Worm (Caenorhabditis elegans) whole organism, L4 larva: ENCODE data around the gene irld-2.

Experiments
- F26F4.8 ChIP-seq: fragments of 200-800 bp; sonication (Bioruptor generic); conservative IDR thresholded peaks from 2 replicates; pipeline ENCODE4 v1.3.6; 2022; ENCODE audit warnings: missing genetic modification characterization, missing compliant biosample characterization
- F37D6.2 ChIP-seq: sonication (generic microtip); optimal IDR thresholded peaks from 2 replicates; lab custom pipeline; 2016; ENCODE audit warnings: mild to moderate bottlenecking, missing genetic modification characterization, missing compliant biosample characterization
- F44E2.7 ChIP-seq: fragments of 200-800 bp; sonication (Bioruptor generic); IDR thresholded peaks from 2 replicates; pipeline ENCODE4 v2.1.2; 2022; ENCODE audit warnings: missing genetic modification characterization, missing compliant biosample characterization
- F49E8.2 ChIP-seq: sonication (generic microtip); optimal IDR thresholded peaks from 2 replicates; lab custom pipeline; 2016; ENCODE audit warnings: missing compliant biosample characterization, mild to moderate bottlenecking, missing genetic modification characterization, borderline replicate concordance
- R02D3.7 ChIP-seq: fragments of 150-350 bp; sonication (generic microtip); optimal IDR thresholded peaks from 3 replicates; lab custom pipeline; 2014; ENCODE audit warnings: missing biosample characterization, missing genetic modification characterization
- T26A8.4 ChIP-seq: fragments of 200-800 bp; sonication (Bioruptor generic); IDR thresholded peaks from 2 replicates; pipeline ENCODE4 v1.3.6; 2022; ENCODE audit warnings: missing genetic modification characterization, missing compliant biosample characterization
- ZK337.2 ChIP-seq: fragments of 200-800 bp; sonication (Bioruptor generic); IDR thresholded peaks from 2 replicates; pipeline ENCODE4 v1.3.6; 2022; ENCODE audit warnings: missing genetic modification reagents, missing genetic modification characterization, missing compliant biosample characterization
- aha-1 ChIP-seq: fragments of 150-350 bp; peaks from one replicate; lab custom pipeline; 2014; ENCODE audit warnings: missing biosample characterization, missing genetic modification characterization
- aly-2 ChIP-seq: sonication (generic microtip); optimal IDR thresholded peaks from 2 replicates; lab custom pipeline; 2018; ENCODE audit warnings: missing biosample characterization, missing genetic modification characterization
- ceh-20 ChIP-seq: fragments of 200-800 bp; sonication (Bioruptor generic); IDR thresholded peaks from 2 replicates; pipeline ENCODE4 v1.3.6; 2022; ENCODE audit warnings: missing genetic modification reagents, missing genetic modification characterization, missing compliant biosample characterization
- ceh-28 ChIP-seq: fragments of 150-350 bp; optimal IDR thresholded peaks from 2 replicates; lab custom pipeline; 2014; ENCODE audit warnings: missing biosample characterization, missing genetic modification reagents, missing genetic modification characterization
- ceh-32 ChIP-seq: sonication (generic microtip); optimal IDR thresholded peaks from 2 replicates; lab custom pipeline; 2016; ENCODE audit warnings: mild to moderate bottlenecking, missing genetic modification characterization, missing compliant biosample characterization; ENCODE audit not compliant: poor library complexity
- ceh-44 ChIP-seq: fragments of 200-800 bp; sonication (Bioruptor generic); IDR thresholded peaks from 2 replicates; pipeline ENCODE4 v1.3.6; 2022; ENCODE audit warnings: missing genetic modification reagents, missing genetic modification characterization, missing compliant biosample characterization
- ceh-62 ChIP-seq: sonication (generic microtip); optimal IDR thresholded peaks from 2 replicates; lab custom pipeline; 2017; ENCODE audit warnings: missing biosample characterization, missing genetic modification characterization
- ces-1 ChIP-seq: fragments of 150-350 bp; sonication (generic microtip); optimal IDR thresholded peaks from 4 replicates; lab custom pipeline; 2014; ENCODE audit warnings: missing biosample characterization, missing genetic modification reagents, missing genetic modification characterization
- ctbp-1 ChIP-seq: fragments of 200-800 bp; sonication (Bioruptor generic); IDR thresholded peaks from 2 replicates; pipeline ENCODE4 v1.3.6; 2022; ENCODE audit warnings: missing genetic modification reagents, missing genetic modification characterization, missing compliant biosample characterization
- daf-8 ChIP-seq: fragments of 200-800 bp; sonication (Bioruptor generic); IDR thresholded peaks from 2 replicates; pipeline ENCODE4 v1.3.6; 2022; ENCODE audit warnings: missing genetic modification characterization, missing compliant biosample characterization
- dmd-6 ChIP-seq: fragments of 200-800 bp; sonication (Bioruptor generic); IDR thresholded peaks from 2 replicates; pipeline ENCODE4 v1.3.6; 2022; ENCODE audit warnings: missing genetic modification reagents, missing genetic modification characterization, missing compliant biosample characterization
- dmd-8 ChIP-seq: fragments of 200-800 bp; sonication (Bioruptor generic); IDR thresholded peaks from 2 replicates; pipeline ENCODE4 v1.3.6; 2022; ENCODE audit warnings: missing genetic modification characterization, missing compliant biosample characterization
- dmd-9 ChIP-seq: fragments of 200-800 bp; sonication (Bioruptor generic); IDR thresholded peaks from 2 replicates; pipeline ENCODE4 v1.3.6; 2022; ENCODE audit warnings: missing genetic modification reagents, missing genetic modification characterization, missing compliant biosample characterization
- egl-27 ChIP-seq: sonication (generic microtip); optimal IDR thresholded peaks from 3 replicates; lab custom pipeline; 2017; ENCODE audit warnings: missing biosample characterization, missing genetic modification reagents, missing genetic modification characterization
- fkh-10 ChIP-seq: fragments of 150-350 bp; optimal IDR thresholded peaks from 2 replicates; lab custom pipeline; 2014; ENCODE audit warnings: missing biosample characterization, missing genetic modification reagents, missing genetic modification characterization
- hlh-11 ChIP-seq: fragments of 200-800 bp; sonication (Bioruptor generic); optimal IDR thresholded peaks from 2 replicates; lab custom pipeline; 2018; ENCODE audit warnings: mild to moderate bottlenecking, missing genetic modification characterization, missing compliant biosample characterization
- hlh-30 ChIP-seq: sonication (generic microtip); optimal IDR thresholded peaks from 2 replicates; lab custom pipeline; 2017; ENCODE audit warnings: antibody characterized with exemption, mild to moderate bottlenecking, missing genetic modification characterization, missing compliant biosample characterization; ENCODE audit not compliant: insufficient read depth
- lim-7 ChIP-seq: fragments of 200-800 bp; sonication (Bioruptor generic); IDR thresholded peaks from 2 replicates; pipeline ENCODE4 v1.3.6; 2022; ENCODE audit warnings: missing genetic modification characterization, missing compliant biosample characterization
- lin-13 ChIP-seq: fragments of 150-350 bp; optimal IDR thresholded peaks from 2 replicates; lab custom pipeline; 2014; ENCODE audit warnings: missing biosample characterization, missing genetic modification reagents, missing genetic modification characterization
- lin-38 ChIP-seq: fragments of 200-800 bp; sonication (Bioruptor generic); IDR thresholded peaks from 2 replicates; pipeline ENCODE4 v1.3.6; 2022; ENCODE audit warnings: missing genetic modification reagents, missing genetic modification characterization, missing compliant biosample characterization
- lsy-2 ChIP-seq, 2 experiments: fragments of 150-350 bp in 1 of 2; sonication (generic microtip) in 1 of 2; optimal IDR thresholded peaks; 2 replicates each; lab custom pipeline; 2014 to 2017; ENCODE audit warnings: missing biosample characterization in 2 of 2, missing genetic modification characterization in 2 of 2
- madf-5 ChIP-seq, 2 experiments: fragments of 200-800 bp; sonication (Bioruptor generic); IDR thresholded peaks; 2 replicates each; pipeline ENCODE4 v1.3.6; 2022; ENCODE audit warnings: missing compliant biosample characterization in 2 of 2, missing genetic modification characterization in 2 of 2
- mdt-29 ChIP-seq: fragments of 200-800 bp; sonication (Bioruptor generic); IDR thresholded peaks from 2 replicates; pipeline ENCODE4 v1.3.6; 2022; ENCODE audit warnings: missing genetic modification reagents, missing genetic modification characterization, missing compliant biosample characterization
- mep-1 ChIP-seq: fragments of 150-350 bp; sonication (generic microtip); optimal IDR thresholded peaks from 3 replicates; lab custom pipeline; 2014; ENCODE audit warnings: missing biosample characterization, missing genetic modification characterization
- mes-2 ChIP-seq: sonication (generic microtip); optimal IDR thresholded peaks from 2 replicates; lab custom pipeline; 2016; ENCODE audit warnings: missing genotype, mild to moderate bottlenecking, missing genetic modification characterization, missing compliant biosample characterization; ENCODE audit not compliant: poor library complexity, severe bottlenecking
- mxl-2 ChIP-seq: fragments of 200-800 bp; sonication (Bioruptor generic); conservative IDR thresholded peaks from 2 replicates; pipeline ENCODE4 v1.3.6; 2022; ENCODE audit warnings: missing genetic modification reagents, missing genetic modification characterization, missing compliant biosample characterization
- mxl-3 ChIP-seq: fragments of 200-800 bp; sonication (Bioruptor generic); optimal IDR thresholded peaks from 2 replicates; lab custom pipeline; 2018; ENCODE audit warnings: mild to moderate bottlenecking, missing genetic modification characterization, missing compliant biosample characterization
- nhr-11 ChIP-seq: fragments of 150-350 bp; optimal IDR thresholded peaks from 2 replicates; lab custom pipeline; 2014; ENCODE audit warnings: missing biosample characterization, missing genetic modification characterization
- nhr-41 ChIP-seq: fragments of 200-800 bp; sonication (Bioruptor generic); IDR thresholded peaks from 2 replicates; pipeline ENCODE4 v1.3.6; 2022; ENCODE audit warnings: missing genetic modification reagents, missing genetic modification characterization, missing compliant biosample characterization
- nhr-48 ChIP-seq: sonication (generic microtip); optimal IDR thresholded peaks from 2 replicates; lab custom pipeline; 2016; ENCODE audit warnings: mild to moderate bottlenecking, missing genetic modification characterization, missing compliant biosample characterization
- nhr-76 ChIP-seq: fragments of 150-350 bp; optimal IDR thresholded peaks from 2 replicates; lab custom pipeline; 2014; ENCODE audit warnings: missing biosample characterization, missing genetic modification characterization
- nhr-77 ChIP-seq: fragments of 150-350 bp; optimal IDR thresholded peaks from 2 replicates; lab custom pipeline; 2014; ENCODE audit warnings: missing biosample characterization, missing genetic modification characterization
- pha-4 ChIP-seq, 2 experiments: fragments of 150-350 bp in 1 of 2; fragments of 200-800 bp in 1 of 2; sonication (Bioruptor generic) in 1 of 2; IDR thresholded peaks in 1 of 2; optimal IDR thresholded peaks in 1 of 2; 2 replicates each; pipeline versions ENCODE4 v1.3.6 to Lab custom; 2014 to 2022; ENCODE audit warnings: missing genetic modification characterization in 2 of 2, missing genetic modification reagents in 2 of 2, missing biosample characterization in 1 of 2, missing compliant biosample characterization in 1 of 2
- php-3 ChIP-seq: fragments of 200-800 bp; sonication (Bioruptor generic); IDR thresholded peaks from 2 replicates; pipeline ENCODE4 v1.3.6; 2022; ENCODE audit warnings: missing genetic modification reagents, missing genetic modification characterization, missing compliant biosample characterization
- pqm-1 ChIP-seq: sonication (generic microtip); optimal IDR thresholded peaks from 2 replicates; lab custom pipeline; 2017; ENCODE audit warnings: missing biosample characterization, missing genetic modification characterization
- rbr-2 ChIP-seq: sonication (generic microtip); optimal IDR thresholded peaks from 2 replicates; lab custom pipeline; 2016; ENCODE audit warnings: missing genotype, missing genetic modification characterization, missing compliant biosample characterization
- skn-1 ChIP-seq: fragments of 150-350 bp; optimal IDR thresholded peaks from 2 replicates; lab custom pipeline; 2014; ENCODE audit warnings: missing biosample characterization, missing genetic modification characterization
- tag-97 ChIP-seq: fragments of 200-800 bp; sonication (Bioruptor generic); IDR thresholded peaks from 2 replicates; pipeline ENCODE4 v1.3.6; 2022; ENCODE audit warnings: missing genetic modification characterization, missing compliant biosample characterization
- unc-39 ChIP-seq: sonication (generic microtip); optimal IDR thresholded peaks from 2 replicates; lab custom pipeline; 2017; ENCODE audit warnings: missing biosample characterization, missing genetic modification characterization
- unc-62 ChIP-seq, 3 experiments: fragments of 150-350 bp in 1 of 3; sonication (generic microtip); optimal IDR thresholded peaks in 2 of 3; peaks in 1 of 3; 1 replicate in 1 of 3; 2 replicates in 2 of 3; lab custom pipeline; 2014 to 2017; ENCODE audit warnings: missing biosample characterization in 3 of 3, missing genetic modification characterization in 3 of 3, missing genetic modification reagents in 3 of 3, missing genotype in 1 of 3
- zfp-2 ChIP-seq: sonication (generic microtip); optimal IDR thresholded peaks from 2 replicates; lab custom pipeline; 2016; ENCODE audit warnings: mild to moderate bottlenecking, missing genetic modification characterization, missing compliant biosample characterization
- zip-11 ChIP-seq: fragments of 200-800 bp; sonication (Bioruptor generic); IDR thresholded peaks from 2 replicates; pipeline ENCODE4 v1.3.6; 2022; ENCODE audit warnings: missing genetic modification characterization, missing compliant biosample characterization
- ztf-11 ChIP-seq: fragments of 150-350 bp; optimal IDR thresholded peaks from 2 replicates; lab custom pipeline; 2014; ENCODE audit warnings: missing biosample characterization, missing genetic modification characterization
- ztf-7 ChIP-seq: fragments of 150-350 bp; optimal IDR thresholded peaks from 2 replicates; lab custom pipeline; 2014; ENCODE audit warnings: missing biosample characterization, missing genetic modification characterization

Gene irld-2

ce11 chrX:13356469-13356868 is 38.4 kb downstream of the irld-2 start (continued):
- no peak for TF ChIP-seq fkh-10 (GFP tag; lab: Kevin White, UChicago)
- TF ChIP-seq ctbp-1 (GFP tag; lab: Robert Waterston, UW): no peak
- TF ChIP-seq F37D6.2 (tag; lab: Kevin White, UChicago): no peak
- no peak for TF ChIP-seq ceh-44 (GFP tag; lab: Robert Waterston, UW)
- TF ChIP-seq ceh-32 (tag; lab: Kevin White, UChicago): no peak
- TF ChIP-seq R02D3.7 (tag; lab: Kevin White, UChicago): no peak
- TF ChIP-seq zip-11 (GFP tag; lab: Robert Waterston, UW): no peak
- TF ChIP-seq nhr-41: no peak
- no peak for TF ChIP-seq pha-4 (GFP tag; IDR thresholded peaks at IDR 0.05; lab: Robert Waterston, UW)
- no peak for TF ChIP-seq pha-4 (tag; optimal IDR thresholded peaks at IDR 0.05; lab: Kevin White, UChicago)
- TF ChIP-seq rbr-2 (tag; lab: Kevin White, UChicago): no peak
- TF ChIP-seq unc-62 (GFP tag; optimal IDR thresholded peaks at IDR 0.05 in 1 of 2; lab: Kevin White, UChicago): peak in 1 of 2 experiments; percentile 67
- TF ChIP-seq unc-62 (tag; optimal IDR thresholded peaks at IDR 0.05; lab: Kevin White, UChicago): no peak
- TF ChIP-seq mep-1 (tag; lab: Kevin White, UChicago): peak; percentile 80
- peak; percentile 98 for TF ChIP-seq dmd-6 (GFP tag; lab: Robert Waterston, UW)
- TF ChIP-seq T26A8.4 (GFP tag; lab: Robert Waterston, UW): 0 out of 2 replicates have a peak, but pooled peaks have one; percentile 40
- TF ChIP-seq nhr-77 (tag; lab: Kevin White, UChicago): peak; percentile 75
- no peak for TF ChIP-seq daf-8 (GFP tag; lab: Robert Waterston, UW)
- TF ChIP-seq lsy-2 (tag; optimal IDR thresholded peaks at IDR 0.05; lab: Kevin White, UChicago): peak; percentile 60 to 71
- TF ChIP-seq lin-13 (GFP tag; lab: Kevin White, UChicago): no peak
- TF ChIP-seq php-3 (GFP tag; lab: Robert Waterston, UW): no peak
- TF ChIP-seq zfp-2: no peak
- peak; percentile 97 for TF ChIP-seq mxl-3
- no peak for TF ChIP-seq F44E2.7
- TF ChIP-seq unc-39 (tag; lab: Kevin White, UChicago): no peak
- TF ChIP-seq nhr-76 (tag; lab: Kevin White, UChicago): peak; percentile 57
- TF ChIP-seq pqm-1: no peak
- no peak for TF ChIP-seq skn-1
- peak; percentile 46 for TF ChIP-seq mes-2 (tag; lab: Kevin White, UChicago)
- TF ChIP-seq dmd-9 (GFP tag; lab: Robert Waterston, UW): no peak
- TF ChIP-seq ceh-62 (tag; lab: Kevin White, UChicago): no peak
- TF ChIP-seq dmd-8 (GFP tag; lab: Robert Waterston, UW): no peak
- no peak for TF ChIP-seq F26F4.8
- TF ChIP-seq lin-38 (GFP tag; lab: Robert Waterston, UW): no peak
- TF ChIP-seq aly-2: no peak
- peak; percentile 76 for TF ChIP-seq ceh-20
- TF ChIP-seq ces-1 (GFP tag; lab: Kevin White, UChicago): no peak
- peak; percentile 70 for TF ChIP-seq nhr-11 (tag; lab: Kevin White, UChicago)
- TF ChIP-seq aha-1 (tag; lab: Kevin White, UChicago): peak; percentile 100
- no peak for TF ChIP-seq lim-7 (GFP tag; lab: Robert Waterston, UW)
- peak; percentile 84 for TF ChIP-seq hlh-30 (tag; lab: Kevin White, UChicago)
- no peak for TF ChIP-seq ZK337.2 (GFP tag; lab: Robert Waterston, UW)
- no peak for TF ChIP-seq ceh-28
- no peak for TF ChIP-seq egl-27 (tag; lab: Kevin White, UChicago)
- peak; percentile 94 for TF ChIP-seq hlh-11 (tag; lab: Kevin White, UChicago)
- TF ChIP-seq nhr-48 (tag; lab: Kevin White, UChicago): peak; percentile 98
- no peak for TF ChIP-seq F49E8.2
- no peak for TF ChIP-seq madf-5 (GFP tag; IDR thresholded peaks at IDR 0.05; lab: Robert Waterston, UW)
- TF ChIP-seq tag-97 (GFP tag; lab: Robert Waterston, UW): no peak
- no peak for TF ChIP-seq ztf-7 (tag; lab: Kevin White, UChicago)
- TF ChIP-seq mxl-2 (GFP tag; lab: Robert Waterston, UW): peak; percentile 77; the same call in 1 of the 2 replicates
- TF ChIP-seq mdt-29: 0 out of 2 replicates have a peak, but pooled peaks have one; percentile 60
- TF ChIP-seq ztf-11: no peak
